Fruit fly (Drosophila melanogaster) whole organism, embryonic: ENCODE measurements around the gene lva.

ENCODE experiments used
- Bgb ChIP-seq: fragments of 200-800 bp; sonication (Bioruptor generic); IDR thresholded peaks from 2 replicates; pipeline ENCODE4 v1.3.6; 2022; ENCODE audit warnings: missing biosample characterization, missing genetic modification characterization; ENCODE audit not compliant: partially characterized antibody
- CG10654 ChIP-seq: fragments of 200-800 bp; sonication (Bioruptor generic); optimal IDR thresholded peaks from 2 replicates; lab custom pipeline; 2016; ENCODE audit warnings: missing biosample characterization, missing genetic modification characterization
- CG11456 ChIP-seq: fragments of 200-800 bp; sonication (Bioruptor generic); IDR thresholded peaks from 3 replicates; pipeline ENCODE4 v1.3.6; 2022; ENCODE audit warnings: missing biosample characterization, missing genetic modification characterization
- CG11560 ChIP-seq: fragments of 200-800 bp; sonication (Bioruptor generic); IDR thresholded peaks from 3 replicates; pipeline ENCODE4 v1.3.6; 2022; ENCODE audit warnings: missing biosample characterization, missing genetic modification characterization
- CG12104 ChIP-seq: fragments of 200-800 bp; sonication (Bioruptor generic); optimal IDR thresholded peaks from 3 replicates; lab custom pipeline; 2016; ENCODE audit warnings: missing biosample characterization, missing genetic modification characterization
- CG1233 ChIP-seq: fragments of 200-800 bp; sonication (Bioruptor generic); optimal IDR thresholded peaks from 4 replicates; lab custom pipeline; 2018; ENCODE audit warnings: missing biosample characterization, mild to moderate bottlenecking, missing genetic modification characterization
- CG12744 ChIP-seq: fragments of 200-800 bp; sonication (Bioruptor generic); optimal IDR thresholded peaks from 2 replicates; lab custom pipeline; 2016; ENCODE audit warnings: missing biosample characterization, missing genetic modification characterization
- CG13287 ChIP-seq: fragments of 200-800 bp; sonication (Bioruptor generic); IDR thresholded peaks from 2 replicates; pipeline ENCODE4 v1.3.6; 2022; ENCODE audit warnings: missing biosample characterization, missing genetic modification characterization; ENCODE audit not compliant: partially characterized antibody
- CG14050 ChIP-seq: fragments of 200-800 bp; sonication (Bioruptor generic); IDR thresholded peaks from 3 replicates; pipeline ENCODE4 v1.3.6; 2022; ENCODE audit warnings: missing biosample characterization, missing genetic modification characterization
- CG14441 ChIP-seq: fragments of 200-800 bp; sonication (Bioruptor generic); IDR thresholded peaks from 2 replicates; pipeline ENCODE4 v1.3.6; 2022; ENCODE audit warnings: missing biosample characterization, missing genetic modification characterization
- CG1529 ChIP-seq: fragments of 200-800 bp; sonication (Bioruptor generic); optimal IDR thresholded peaks from 3 replicates; lab custom pipeline; 2018; ENCODE audit warnings: missing biosample characterization, missing genetic modification characterization
- CG18011 ChIP-seq: fragments of 200-800 bp; sonication (Bioruptor generic); optimal IDR thresholded peaks from 2 replicates; lab custom pipeline; 2017; ENCODE audit warnings: missing biosample characterization, missing genetic modification characterization, mild to moderate bottlenecking, moderate library complexity, missing genotype
- CG18764 ChIP-seq: fragments of 200-800 bp; sonication (Bioruptor generic); optimal IDR thresholded peaks from 3 replicates; lab custom pipeline; 2016; ENCODE audit warnings: missing biosample characterization, missing genetic modification characterization
- CG2678 ChIP-seq: fragments of 200-800 bp; sonication (Bioruptor generic); optimal IDR thresholded peaks from 3 replicates; lab custom pipeline; 2019; ENCODE audit warnings: missing biosample characterization, mild to moderate bottlenecking, missing genetic modification characterization, moderate library complexity
- CG33213 ChIP-seq: fragments of 200-800 bp; sonication (Bioruptor generic); optimal IDR thresholded peaks from 3 replicates; lab custom pipeline; 2016; ENCODE audit warnings: missing biosample characterization, missing genetic modification characterization
- CG34224 ChIP-seq: fragments of 200-800 bp; sonication (Bioruptor generic); IDR thresholded peaks from 3 replicates; pipeline ENCODE4 v1.3.6; 2022; ENCODE audit warnings: missing biosample characterization, missing genetic modification characterization; ENCODE audit not compliant: partially characterized antibody
- CG43689 ChIP-seq: fragments of 200-800 bp; sonication (Bioruptor generic); IDR thresholded peaks from 2 replicates; pipeline ENCODE4 v1.3.6; 2022; ENCODE audit warnings: missing biosample characterization, missing genetic modification characterization
- CG9797 ChIP-seq: fragments of 200-800 bp; sonication (Bioruptor generic); optimal IDR thresholded peaks from 3 replicates; lab custom pipeline; 2018; ENCODE audit warnings: missing biosample characterization, mild to moderate bottlenecking, missing genetic modification characterization
- CkIIα-i1 ChIP-seq: fragments of 200-800 bp; sonication (Bioruptor generic); IDR thresholded peaks from 2 replicates; pipeline ENCODE4 v1.3.6; 2022; ENCODE audit warnings: missing biosample characterization, missing genetic modification characterization
- Dll ChIP-seq: fragments of 200-800 bp; sonication (Bioruptor generic); IDR thresholded peaks from 4 replicates; pipeline ENCODE4 v1.3.6; 2022; ENCODE audit warnings: missing biosample characterization, missing genetic modification characterization; ENCODE audit not compliant: partially characterized antibody
- Dp ChIP-seq: fragments of 200-800 bp; sonication (Bioruptor generic); optimal IDR thresholded peaks from 2 replicates; lab custom pipeline; 2018; ENCODE audit warnings: missing biosample characterization, mild to moderate bottlenecking, missing genetic modification characterization, moderate library complexity
- Dref ChIP-seq: fragments of 200-800 bp; sonication (Bioruptor generic); IDR thresholded peaks from 2 replicates; pipeline ENCODE4 v1.3.6; 2022; ENCODE audit warnings: missing biosample characterization, missing genetic modification characterization
- GATAe ChIP-seq: fragments of 200-800 bp; sonication (Bioruptor generic); conservative IDR thresholded peaks from 2 replicates; pipeline ENCODE4 v1.3.6; 2022; ENCODE audit warnings: missing biosample characterization, missing genetic modification characterization
- Hr3 ChIP-seq: fragments of 200-800 bp; sonication (Bioruptor generic); optimal IDR thresholded peaks from 3 replicates; lab custom pipeline; 2016; ENCODE audit warnings: missing biosample characterization, missing genetic modification characterization
- Ptx1 ChIP-seq: fragments of 200-800 bp; sonication (Bioruptor generic); IDR thresholded peaks from 2 replicates; pipeline ENCODE4 v1.3.6; 2022; ENCODE audit warnings: missing biosample characterization, missing genetic modification characterization
- Scr ChIP-seq: fragments of 200-800 bp; sonication (Bioruptor generic); IDR thresholded peaks from 2 replicates; pipeline ENCODE4 v1.3.6; 2022; ENCODE audit warnings: missing biosample characterization, missing genetic modification characterization; ENCODE audit not compliant: partially characterized antibody
- Xbp1 ChIP-seq: fragments of 200-800 bp; sonication (Bioruptor generic); optimal IDR thresholded peaks from 3 replicates; lab custom pipeline; 2016; ENCODE audit warnings: missing biosample characterization, mild to moderate bottlenecking, missing genetic modification characterization
- al ChIP-seq: fragments of 200-800 bp; sonication (Bioruptor generic); IDR thresholded peaks from 2 replicates; pipeline ENCODE4 v1.3.6; 2022; ENCODE audit warnings: missing biosample characterization, missing genetic modification characterization
- amos ChIP-seq: fragments of 200-800 bp; sonication (Bioruptor generic); IDR thresholded peaks from 2 replicates; pipeline ENCODE4 v1.3.6; 2022; ENCODE audit warnings: missing biosample characterization, missing genetic modification characterization; ENCODE audit not compliant: partially characterized antibody
- bbx ChIP-seq: fragments of 200-800 bp; sonication (Bioruptor generic); IDR thresholded peaks from 2 replicates; pipeline ENCODE4 v1.3.6; 2022; ENCODE audit warnings: missing biosample characterization, missing genetic modification characterization; ENCODE audit not compliant: partially characterized antibody
- cas ChIP-seq: fragments of 200-800 bp; sonication (Bioruptor generic); IDR thresholded peaks from 2 replicates; pipeline ENCODE4 v1.3.6; 2022; ENCODE audit warnings: missing biosample characterization, missing genetic modification characterization
- chinmo ChIP-seq: fragments of 200-800 bp; sonication (Bioruptor generic); IDR thresholded peaks from 4 replicates; pipeline ENCODE4 v1.3.6; 2022; ENCODE audit warnings: missing biosample characterization, missing genetic modification characterization; ENCODE audit not compliant: partially characterized antibody
- ems ChIP-seq: fragments of 200-800 bp; sonication (Bioruptor generic); optimal IDR thresholded peaks from 3 replicates; lab custom pipeline; 2016; ENCODE audit warnings: missing biosample characterization, missing genetic modification characterization
- fd102C ChIP-seq: fragments of 200-800 bp; sonication (Bioruptor generic); optimal IDR thresholded peaks from 2 replicates; lab custom pipeline; 2018; ENCODE audit warnings: missing biosample characterization, mild to moderate bottlenecking, missing genetic modification characterization, moderate library complexity
- gcm2 ChIP-seq: fragments of 200-800 bp; sonication (Bioruptor generic); optimal IDR thresholded peaks from 2 replicates; lab custom pipeline; 2016; ENCODE audit warnings: missing biosample characterization, missing genetic modification characterization
- hb ChIP-seq: fragments of 200-800 bp; sonication (Bioruptor generic); IDR thresholded peaks from 3 replicates; pipeline ENCODE4 v1.3.6; 2022; ENCODE audit warnings: missing biosample characterization, missing genetic modification characterization; ENCODE audit not compliant: partially characterized antibody
- kay ChIP-seq: fragments of 200-800 bp; sonication (Bioruptor generic); optimal IDR thresholded peaks from 2 replicates; lab custom pipeline; 2016; ENCODE audit warnings: missing biosample characterization, missing genetic modification characterization
- lola ChIP-seq, 3 experiments: fragments of >200 bp in 2 of 3; fragments of 200-800 bp in 1 of 3; sonication (Bioruptor generic) in 1 of 3; optimal IDR thresholded peaks; 2 replicates each; lab custom pipeline; 2017 to 2019; ENCODE audit warnings: missing biosample characterization in 3 of 3, missing genetic modification characterization in 3 of 3, mild to moderate bottlenecking in 1 of 3, moderate library complexity in 1 of 3
- mld ChIP-seq: fragments of 200-800 bp; sonication (Bioruptor generic); IDR thresholded peaks from 3 replicates; pipeline ENCODE4 v1.3.6; 2022; ENCODE audit warnings: missing biosample characterization, missing genetic modification characterization; ENCODE audit not compliant: partially characterized antibody
- onecut ChIP-seq: fragments of 200-800 bp; sonication (Bioruptor generic); IDR thresholded peaks from 2 replicates; pipeline ENCODE4 v1.3.6; 2022; ENCODE audit warnings: missing biosample characterization, missing genetic modification characterization
- p53 ChIP-seq: fragments of 200-800 bp; sonication (Bioruptor generic); optimal IDR thresholded peaks from 2 replicates; lab custom pipeline; 2016; ENCODE audit warnings: missing biosample characterization, missing genetic modification characterization
- sd ChIP-seq: fragments of 200-800 bp; sonication (Bioruptor generic); optimal IDR thresholded peaks from 3 replicates; lab custom pipeline; 2018; ENCODE audit warnings: missing biosample characterization, mild to moderate bottlenecking, missing genetic modification characterization, moderate library complexity
- sna ChIP-seq: fragments of 200-800 bp; sonication (Bioruptor generic); IDR thresholded peaks from 2 replicates; pipeline ENCODE4 v1.3.6; 2022; ENCODE audit warnings: missing biosample characterization, missing genetic modification characterization; ENCODE audit not compliant: partially characterized antibody
- tgo ChIP-seq: fragments of 200-800 bp; sonication (Bioruptor generic); IDR thresholded peaks from 3 replicates; pipeline ENCODE4 v1.3.6; 2022; ENCODE audit warnings: missing biosample characterization, missing genetic modification characterization
- trem ChIP-seq: fragments of 200-800 bp; optimal IDR thresholded peaks from 3 replicates; lab custom pipeline; 2019; ENCODE audit warnings: missing biosample characterization, mild to moderate bottlenecking, missing genetic modification characterization, moderate library complexity
- tup ChIP-seq: fragments of 200-800 bp; sonication (Bioruptor generic); optimal IDR thresholded peaks from 2 replicates; lab custom pipeline; 2016; ENCODE audit warnings: missing biosample characterization, mild to moderate bottlenecking, missing genetic modification characterization, moderate library complexity
- unc-4 ChIP-seq: fragments of 200-800 bp; sonication (Bioruptor generic); IDR thresholded peaks from 2 replicates; pipeline ENCODE4 v1.3.6; 2022; ENCODE audit warnings: missing biosample characterization, missing genetic modification characterization; ENCODE audit not compliant: partially characterized antibody
- vnd ChIP-seq: fragments of 200-800 bp; sonication (Bioruptor generic); IDR thresholded peaks from 3 replicates; pipeline ENCODE4 v1.3.6; 2022; ENCODE audit warnings: missing biosample characterization, missing genetic modification characterization; ENCODE audit not compliant: partially characterized antibody
- zen ChIP-seq: fragments of 200-800 bp; sonication (Bioruptor generic); optimal IDR thresholded peaks from 3 replicates; lab custom pipeline; 2018; ENCODE audit warnings: missing biosample characterization, mild to moderate bottlenecking, missing genetic modification characterization, moderate library complexity

The lva gene

DNA sequence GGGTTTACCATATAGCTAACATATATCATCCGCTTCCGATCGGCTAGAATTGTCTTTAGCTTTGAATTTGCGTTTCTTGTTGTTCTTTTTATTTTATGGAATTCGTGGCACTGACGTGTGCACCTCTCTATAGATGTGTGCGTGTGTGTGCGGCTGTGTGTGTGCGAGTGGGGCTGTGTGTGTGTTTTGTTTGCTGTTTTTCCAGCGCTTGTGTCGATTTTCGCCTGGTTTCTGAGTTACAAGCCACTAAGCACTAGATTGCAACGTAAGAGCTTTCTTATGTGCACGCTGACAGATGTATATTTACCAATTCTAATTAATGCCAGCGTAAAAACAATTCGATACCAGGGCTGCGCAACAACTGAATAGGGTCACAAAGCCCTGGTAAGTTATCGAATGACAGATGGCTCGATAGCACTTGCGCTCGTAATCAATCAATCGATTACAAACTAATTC, at the start of gene lva (continued):
- TF ChIP-seq trem (tag; lab: Kevin White, UChicago) (peak; percentile 51), lola (GFP tag; optimal IDR thresholded peaks at IDR 0.05; lab: Kevin White, UChicago) (no peak), CG1233 (no peak), vnd (GFP tag; lab: Robert Waterston, UW) (0 out of 3 replicates have a peak, but pooled peaks have one; percentile 41), Dref (peak; percentile 89), Dp (GFP tag; lab: Kevin White, UChicago) (peak; percentile 84), kay (GFP tag; lab: Kevin White, UChicago) (no peak), CG12104 (GFP tag; lab: Kevin White, UChicago) (no peak), CG43689 (GFP tag; lab: Robert Waterston, UW) (no peak), p53 (no peak), sd (tag; lab: Kevin White, UChicago) (no peak), CkIIα-i1 (GFP tag; lab: Robert Waterston, UW) (no peak), CG14050 (GFP tag; lab: Robert Waterston, UW) (no peak), ems (GFP tag; lab: Kevin White, UChicago) (no peak), amos (peak; percentile 43; the same call in 1 of the 2 replicates), Scr (peak; percentile 60), chinmo (0 out of 4 replicates have a peak, but pooled peaks have one; percentile 26), hb (GFP tag; lab: Robert Waterston, UW) (peak; percentile 56; the same call in 1 of the 3 replicates), Bgb (GFP tag; lab: Robert Waterston, UW) (peak; percentile 40; the same call in 1 of the 2 replicates), Hr3 (GFP tag; lab: Kevin White, UChicago) (no peak), al (GFP tag; lab: Robert Waterston, UW) (no peak), CG34224 (GFP tag; lab: Robert Waterston, UW) (peak; percentile 19; the same call in 1 of the 3 replicates), CG2678 (tag; lab: Kevin White, UChicago) (no peak), CG11560 (tag; lab: Robert Waterston, UW) (peak; percentile 99), CG33213 (GFP tag; lab: Kevin White, UChicago) (no peak), gcm2 (no peak), fd102C (GFP tag; lab: Kevin White, UChicago) (no peak), Dll (GFP tag; lab: Robert Waterston, UW) (peak; percentile 55; the same call in 1 of the 4 replicates), tgo (no peak), Ptx1 (no peak), zen (no peak), CG12744 (no peak), unc-4 (GFP tag; lab: Robert Waterston, UW) (peak; percentile 46; the same call in 1 of the 2 replicates), tup (no peak), onecut (GFP tag; lab: Robert Waterston, UW) (no peak; the same call in 1 of the 2 replicates), CG13287 (peak; percentile 58; the same call in 1 of the 2 replicates), CG14441 (GFP tag; lab: Robert Waterston, UW) (no peak), CG18011 (GFP tag; lab: Kevin White, UChicago) (no peak), CG11456 (GFP tag; lab: Robert Waterston, UW) (no peak), CG1529 (GFP tag; lab: Kevin White, UChicago) (no peak), sna (GFP tag; lab: Robert Waterston, UW) (0 out of 2 replicates have a peak, but pooled peaks have one; percentile 50), CG9797 (GFP tag; lab: Kevin White, UChicago) (peak; percentile 40), GATAe (GFP tag; lab: Robert Waterston, UW) (no peak), Xbp1 (GFP tag; lab: Kevin White, UChicago) (peak; percentile 74), bbx (0 out of 2 replicates have a peak, but pooled peaks have one; percentile 21), cas (GFP tag; lab: Robert Waterston, UW) (no peak), mld (GFP tag; lab: Robert Waterston, UW) (0 out of 3 replicates have a peak, but pooled peaks have one; percentile 19), CG18764 (GFP tag; lab: Kevin White, UChicago) (no peak), CG10654 (no peak)
